Fruit fly (Drosophila melanogaster): ENCODE results near the gene tgo.
A peak's percentile ranks its signal among the peaks of the same experiment; 100 is the strongest.

The tgo gene

dm6 chr3R:8978768-8979167 is 41.1 kb downstream of the tgo start (continued):
- TF ChIP-seq wor (GFP tag; IDR thresholded peaks at IDR 0.05): peak; percentile 46
- TF ChIP-seq CG17361 (GFP tag; IDR thresholded peaks at IDR 0.05): peak; percentile 57; the same call in 2 of the 3 replicates
- no peak for TF ChIP-seq org-1 (GFP tag; optimal IDR thresholded peaks at IDR 0.05)
- peak; percentile 63; the same call in 2 of the 3 replicates for TF ChIP-seq H15 (GFP tag; IDR thresholded peaks at IDR 0.05)
- TF ChIP-seq NK7.1 (GFP tag; optimal IDR thresholded peaks at IDR 0.05): no peak
- TF ChIP-seq Fer3 (tag; optimal IDR thresholded peaks at IDR 0.05): no peak
- peak; percentile 63 for TF ChIP-seq CG8388 (GFP tag; optimal IDR thresholded peaks at IDR 0.05)
- peak; percentile 53 for TF ChIP-seq gsb-n (tag; optimal IDR thresholded peaks at IDR 0.05)
- peak; percentile 58 for TF ChIP-seq fd96Cb (tag; optimal IDR thresholded peaks at IDR 0.05)
- peak; percentile 21 for TF ChIP-seq Asciz (GFP tag; optimal IDR thresholded peaks at IDR 0.05)
- peak in 1 of 2 experiments; percentile 20 for TF ChIP-seq eve (GFP tag; optimal IDR thresholded peaks at IDR 0.05)
- no peak for TF ChIP-seq bigmax (GFP tag; optimal IDR thresholded peaks at IDR 0.05)
- TF ChIP-seq Eip74EF (GFP tag; optimal IDR thresholded peaks at IDR 0.05): peak in 1 of 2 experiments; percentile 6
- peak; percentile 62; the same call in 1 of the 3 replicates for TF ChIP-seq gce (GFP tag; IDR thresholded peaks at IDR 0.05)
- TF ChIP-seq Hey (tag; optimal IDR thresholded peaks at IDR 0.05): no peak
- TF ChIP-seq CG11093 (GFP tag; IDR thresholded peaks at IDR 0.05): 0 out of 3 replicates have a peak, but pooled peaks have one; percentile 50
- no peak for TF ChIP-seq Dip3 (GFP tag; optimal IDR thresholded peaks at IDR 0.05)
- peak; percentile 49; the same call in 1 of the 2 replicates for TF ChIP-seq CG10366 (GFP tag; IDR thresholded peaks at IDR 0.05)
- TF ChIP-seq unpg (GFP tag; optimal IDR thresholded peaks at IDR 0.05): peak; percentile 41
- TF ChIP-seq ATbp (GFP tag; optimal IDR thresholded peaks at IDR 0.05): peak; percentile 55
- TF ChIP-seq E2f2 (GFP tag; IDR thresholded peaks at IDR 0.05): 0 out of 2 replicates have a peak, but pooled peaks have one; percentile 10
- TF ChIP-seq lab (GFP tag; optimal IDR thresholded peaks at IDR 0.05): no peak
- 0 out of 3 replicates have a peak, but pooled peaks have one; percentile 15 for TF ChIP-seq CG14050 (GFP tag; IDR thresholded peaks at IDR 0.05)

- no peak for TF ChIP-seq CG12219 (GFP tag; optimal IDR thresholded peaks at IDR 0.05)
- TF ChIP-seq Hr39 (optimal IDR thresholded peaks at IDR 0.05): peak; percentile 14
- TF ChIP-seq Kr (GFP tag; optimal IDR thresholded peaks at IDR 0.05): peak; percentile 33
- TF ChIP-seq zen (tag; optimal IDR thresholded peaks at IDR 0.05): peak; percentile 82
- TF ChIP-seq cad (GFP tag; optimal IDR thresholded peaks at IDR 0.05): peak; percentile 98
- no peak for TF ChIP-seq CoRest (tag; optimal IDR thresholded peaks at IDR 0.05)
- peak in 1 of 2 experiments; percentile 96 for TF ChIP-seq tll (GFP tag; optimal IDR thresholded peaks at IDR 0.05)
- no peak for TF ChIP-seq CG7745 (tag; optimal IDR thresholded peaks at IDR 0.05)
- TF ChIP-seq CG15479 (GFP tag; optimal IDR thresholded peaks at IDR 0.05): peak; percentile 32
Observed at dm6 chr3R:8976073-8976593, 43.7 kb downstream of the tgo start.

- TF ChIP-seq Opbp (GFP tag; IDR thresholded peaks at IDR 0.05; ENCODE audit: partially characterized antibody) (no peak), Blimp-1 (GFP tag; optimal IDR thresholded peaks at IDR 0.05) (no peak), gce (GFP tag; IDR thresholded peaks at IDR 0.05) (no peak), Dfd (GFP tag; optimal IDR thresholded peaks at IDR 0.05) (no peak), tgo (GFP tag; IDR thresholded peaks at IDR 0.05) (no peak), MTF-1 (GFP tag; optimal IDR thresholded peaks at IDR 0.05; ENCODE audit: borderline replicate concordance) (no peak), H15 (GFP tag; IDR thresholded peaks at IDR 0.05) (0 out of 3 replicates have a peak, but pooled peaks have one; percentile 48), CG14710 (tag; optimal IDR thresholded peaks at IDR 0.05) (no peak), nom (GFP tag; optimal IDR thresholded peaks at IDR 0.05) (peak; percentile 45), TFAM (GFP tag; optimal IDR thresholded peaks at IDR 0.05) (no peak), slou (GFP tag; optimal IDR thresholded peaks at IDR 0.05) (no peak), CG15696 (tag; optimal IDR thresholded peaks at IDR 0.05) (no peak), cg (GFP tag; optimal IDR thresholded peaks at IDR 0.05) (no peak), jing (GFP tag; optimal IDR thresholded peaks at IDR 0.05) (no peak), Mad (GFP tag; optimal IDR thresholded peaks at IDR 0.05) (no peak), Bdp1 (GFP tag; optimal IDR thresholded peaks at IDR 0.05) (no peak), eve (GFP tag; optimal IDR thresholded peaks at IDR 0.05) (no peak), Drgx (GFP tag; IDR thresholded peaks at IDR 0.05) (peak; percentile 38; the same call in 1 of the 2 replicates), wdn (GFP tag; IDR thresholded peaks at IDR 0.05) (no peak)
Observed at dm6 chr3R:8971794-8972193, 48.0 kb downstream of the tgo start.

All from whole organism, embryonic.